Worm (Caenorhabditis elegans) whole organism, L4 larva: ENCODE data around the gene ZK105.8.

Source experiments
- Y105C5A.15 ChIP-seq: fragments of 200-800 bp; sonication (Bioruptor generic); IDR thresholded peaks from 2 replicates; pipeline ENCODE4 v1.3.6; 2022; ENCODE audit warnings: missing genetic modification characterization, missing compliant biosample characterization
- ZK546.5 ChIP-seq, 2 experiments: sonication (generic microtip); optimal IDR thresholded peaks; 2 replicates each; lab custom pipeline; 2017; ENCODE audit warnings: missing biosample characterization in 2 of 2, missing genetic modification characterization in 2 of 2
- aha-1 ChIP-seq: fragments of 150-350 bp; peaks from one replicate; lab custom pipeline; 2014; ENCODE audit warnings: missing biosample characterization, missing genetic modification characterization
- aly-2 ChIP-seq: sonication (generic microtip); optimal IDR thresholded peaks from 2 replicates; lab custom pipeline; 2018; ENCODE audit warnings: missing biosample characterization, missing genetic modification characterization
- ama-1 ChIP-seq: fragments of 150-350 bp; optimal IDR thresholded peaks from 2 replicates; lab custom pipeline; 2014; ENCODE audit warnings: inconsistent platforms, mixed read lengths
- attf-4 ChIP-seq: sonication (generic microtip); optimal IDR thresholded peaks from 3 replicates; lab custom pipeline; 2017; ENCODE audit warnings: missing biosample characterization, missing genetic modification characterization
- ceh-20 ChIP-seq: fragments of 200-800 bp; sonication (Bioruptor generic); IDR thresholded peaks from 2 replicates; pipeline ENCODE4 v1.3.6; 2022; ENCODE audit warnings: missing genetic modification reagents, missing genetic modification characterization, missing compliant biosample characterization
- ceh-28 ChIP-seq: fragments of 150-350 bp; optimal IDR thresholded peaks from 2 replicates; lab custom pipeline; 2014; ENCODE audit warnings: missing biosample characterization, missing genetic modification reagents, missing genetic modification characterization
- ceh-32 ChIP-seq: sonication (generic microtip); optimal IDR thresholded peaks from 2 replicates; lab custom pipeline; 2016; ENCODE audit warnings: mild to moderate bottlenecking, missing genetic modification characterization, missing compliant biosample characterization; ENCODE audit not compliant: poor library complexity
- cey-2 ChIP-seq: sonication (generic microtip); optimal IDR thresholded peaks from 3 replicates; lab custom pipeline; 2017; ENCODE audit warnings: missing genetic modification characterization, mild to moderate bottlenecking, missing compliant biosample characterization, antibody characterized with exemption, borderline replicate concordance; ENCODE audit not compliant: insufficient read depth
- ctbp-1 ChIP-seq: fragments of 200-800 bp; sonication (Bioruptor generic); IDR thresholded peaks from 2 replicates; pipeline ENCODE4 v1.3.6; 2022; ENCODE audit warnings: missing genetic modification reagents, missing genetic modification characterization, missing compliant biosample characterization
- daf-16 ChIP-seq, 3 experiments: sonication (generic microtip); optimal IDR thresholded peaks; 2 replicates each; lab custom pipeline; 2016 to 2017; ENCODE audit warnings: missing genetic modification characterization in 3 of 3, missing genetic modification reagents in 3 of 3, mild to moderate bottlenecking in 2 of 3, missing compliant biosample characterization in 2 of 3, missing biosample characterization in 1 of 3, moderate library complexity in 1 of 3
- dmd-6 ChIP-seq: fragments of 200-800 bp; sonication (Bioruptor generic); IDR thresholded peaks from 2 replicates; pipeline ENCODE4 v1.3.6; 2022; ENCODE audit warnings: missing genetic modification reagents, missing genetic modification characterization, missing compliant biosample characterization
- dmd-9 ChIP-seq: fragments of 200-800 bp; sonication (Bioruptor generic); IDR thresholded peaks from 2 replicates; pipeline ENCODE4 v1.3.6; 2022; ENCODE audit warnings: missing genetic modification reagents, missing genetic modification characterization, missing compliant biosample characterization
- dpl-1 ChIP-seq: fragments of 150-350 bp; optimal IDR thresholded peaks from 2 replicates; lab custom pipeline; 2014; ENCODE audit warnings: missing biosample characterization, missing genetic modification reagents, missing genetic modification characterization
- dve-1 ChIP-seq: sonication (generic microtip); optimal IDR thresholded peaks from 2 replicates; lab custom pipeline; 2017; ENCODE audit warnings: antibody characterized with exemption, mild to moderate bottlenecking, missing genetic modification characterization, missing compliant biosample characterization; ENCODE audit not compliant: insufficient read depth
- gei-8 ChIP-seq: fragments of 200-800 bp; sonication (Bioruptor generic); optimal IDR thresholded peaks from 2 replicates; lab custom pipeline; 2018; ENCODE audit warnings: mild to moderate bottlenecking, missing genetic modification characterization, missing compliant biosample characterization
- hlh-11 ChIP-seq: fragments of 200-800 bp; sonication (Bioruptor generic); optimal IDR thresholded peaks from 2 replicates; lab custom pipeline; 2018; ENCODE audit warnings: mild to moderate bottlenecking, missing genetic modification characterization, missing compliant biosample characterization
- hlh-30 ChIP-seq: sonication (generic microtip); optimal IDR thresholded peaks from 2 replicates; lab custom pipeline; 2017; ENCODE audit warnings: antibody characterized with exemption, mild to moderate bottlenecking, missing genetic modification characterization, missing compliant biosample characterization; ENCODE audit not compliant: insufficient read depth
- hmg-1.1 ChIP-seq: fragments of 200-800 bp; sonication (Bioruptor generic); IDR thresholded peaks from 2 replicates; pipeline ENCODE4 v1.3.6; 2022; ENCODE audit warnings: missing genetic modification reagents, missing genetic modification characterization, missing compliant biosample characterization
- lin-1 ChIP-seq: fragments of 200-800 bp; sonication (Bioruptor generic); IDR thresholded peaks from 2 replicates; pipeline ENCODE4 v1.3.6; 2022; ENCODE audit warnings: missing genetic modification reagents, missing genetic modification characterization, missing compliant biosample characterization
- lin-15B ChIP-seq: fragments of 150-350 bp; sonication (generic microtip); optimal IDR thresholded peaks from 3 replicates; lab custom pipeline; 2014; ENCODE audit warnings: missing biosample characterization, missing genetic modification characterization
- lin-29 ChIP-seq: fragments of 200-800 bp; sonication (Bioruptor generic); IDR thresholded peaks from 2 replicates; pipeline ENCODE4 v1.3.6; 2022; ENCODE audit warnings: missing genetic modification reagents, missing genetic modification characterization, missing compliant biosample characterization
- lin-39 ChIP-seq: fragments of 150-350 bp; optimal IDR thresholded peaks from 2 replicates; lab custom pipeline; 2014; ENCODE audit warnings: missing biosample characterization, missing genetic modification reagents, missing genetic modification characterization
- lir-3 ChIP-seq: sonication (generic microtip); optimal IDR thresholded peaks from 2 replicates; lab custom pipeline; 2016; ENCODE audit warnings: mild to moderate bottlenecking, missing genetic modification characterization, missing compliant biosample characterization
- lsy-2 ChIP-seq, 2 experiments: fragments of 150-350 bp in 1 of 2; sonication (generic microtip) in 1 of 2; optimal IDR thresholded peaks; 2 replicates each; lab custom pipeline; 2014 to 2017; ENCODE audit warnings: missing biosample characterization in 2 of 2, missing genetic modification characterization in 2 of 2
- mep-1 ChIP-seq: fragments of 150-350 bp; sonication (generic microtip); optimal IDR thresholded peaks from 3 replicates; lab custom pipeline; 2014; ENCODE audit warnings: missing biosample characterization, missing genetic modification characterization
- mxl-2 ChIP-seq: fragments of 200-800 bp; sonication (Bioruptor generic); conservative IDR thresholded peaks from 2 replicates; pipeline ENCODE4 v1.3.6; 2022; ENCODE audit warnings: missing genetic modification reagents, missing genetic modification characterization, missing compliant biosample characterization
- nhr-10 ChIP-seq: fragments of 150-350 bp; optimal IDR thresholded peaks from 2 replicates; lab custom pipeline; 2014; ENCODE audit warnings: missing biosample characterization, missing genetic modification characterization
- nhr-28 ChIP-seq: fragments of 150-350 bp; optimal IDR thresholded peaks from 2 replicates; lab custom pipeline; 2014; ENCODE audit warnings: missing biosample characterization, missing genetic modification characterization
- nhr-41 ChIP-seq: fragments of 200-800 bp; sonication (Bioruptor generic); IDR thresholded peaks from 2 replicates; pipeline ENCODE4 v1.3.6; 2022; ENCODE audit warnings: missing genetic modification reagents, missing genetic modification characterization, missing compliant biosample characterization
- nhr-76 ChIP-seq: fragments of 150-350 bp; optimal IDR thresholded peaks from 2 replicates; lab custom pipeline; 2014; ENCODE audit warnings: missing biosample characterization, missing genetic modification characterization
- php-3 ChIP-seq: fragments of 200-800 bp; sonication (Bioruptor generic); IDR thresholded peaks from 2 replicates; pipeline ENCODE4 v1.3.6; 2022; ENCODE audit warnings: missing genetic modification reagents, missing genetic modification characterization, missing compliant biosample characterization
- pqm-1 ChIP-seq: sonication (generic microtip); optimal IDR thresholded peaks from 2 replicates; lab custom pipeline; 2017; ENCODE audit warnings: missing biosample characterization, missing genetic modification characterization
- sdz-12 ChIP-seq: fragments of 200-800 bp; sonication (Bioruptor generic); optimal IDR thresholded peaks from 2 replicates; lab custom pipeline; 2018; ENCODE audit warnings: mild to moderate bottlenecking, missing genetic modification characterization, missing compliant biosample characterization
- set-16 ChIP-seq: fragments of 200-800 bp; sonication (Bioruptor generic); IDR thresholded peaks from 2 replicates; pipeline ENCODE4 v1.3.6; 2022; ENCODE audit warnings: missing genetic modification reagents, missing genetic modification characterization, missing compliant biosample characterization
- skn-1 ChIP-seq: fragments of 150-350 bp; optimal IDR thresholded peaks from 2 replicates; lab custom pipeline; 2014; ENCODE audit warnings: missing biosample characterization, missing genetic modification characterization
- snpc-1.2 ChIP-seq: fragments of 200-800 bp; sonication (Bioruptor generic); IDR thresholded peaks from 2 replicates; pipeline ENCODE4 v1.3.6; 2022; ENCODE audit warnings: missing genetic modification reagents, missing genetic modification characterization, missing compliant biosample characterization
- snpc-4 ChIP-seq: fragments of 150-350 bp; optimal IDR thresholded peaks from 2 replicates; lab custom pipeline; 2014; ENCODE audit warnings: missing biosample characterization, missing genetic modification characterization
- tra-1 ChIP-seq: fragments of 200-800 bp; sonication (Bioruptor generic); IDR thresholded peaks from 2 replicates; pipeline ENCODE4 v1.3.6; 2022; ENCODE audit warnings: missing genetic modification reagents, missing genetic modification characterization, missing compliant biosample characterization
- unc-62 ChIP-seq, 3 experiments: fragments of 150-350 bp in 1 of 3; sonication (generic microtip); optimal IDR thresholded peaks in 2 of 3; peaks in 1 of 3; 1 replicate in 1 of 3; 2 replicates in 2 of 3; lab custom pipeline; 2014 to 2017; ENCODE audit warnings: missing biosample characterization in 3 of 3, missing genetic modification characterization in 3 of 3, missing genetic modification reagents in 3 of 3, missing genotype in 1 of 3
- zfp-2 ChIP-seq: sonication (generic microtip); optimal IDR thresholded peaks from 2 replicates; lab custom pipeline; 2016; ENCODE audit warnings: mild to moderate bottlenecking, missing genetic modification characterization, missing compliant biosample characterization
- zip-11 ChIP-seq: fragments of 200-800 bp; sonication (Bioruptor generic); IDR thresholded peaks from 2 replicates; pipeline ENCODE4 v1.3.6; 2022; ENCODE audit warnings: missing genetic modification characterization, missing compliant biosample characterization
- ztf-11 ChIP-seq: fragments of 150-350 bp; optimal IDR thresholded peaks from 2 replicates; lab custom pipeline; 2014; ENCODE audit warnings: missing biosample characterization, missing genetic modification characterization
- ztf-7 ChIP-seq: fragments of 150-350 bp; optimal IDR thresholded peaks from 2 replicates; lab custom pipeline; 2014; ENCODE audit warnings: missing biosample characterization, missing genetic modification characterization

Gene ZK105.8

ce11 chrV:7759270-7759669 lies 35.0 kb downstream of the ZK105.8 start (continued):
- TF ChIP-seq mep-1 (peak; percentile 63), dmd-6 (GFP tag; lab: Robert Waterston, UW) (peak; percentile 57), nhr-28 (tag; lab: Kevin White, UChicago) (peak; percentile 76), dve-1 (tag; lab: Kevin White, UChicago) (peak; percentile 41), mxl-2 (GFP tag; lab: Robert Waterston, UW) (no peak), ztf-11 (tag; lab: Kevin White, UChicago) (no peak), aly-2 (tag; lab: Kevin White, UChicago) (no peak), ceh-20 (GFP tag; lab: Robert Waterston, UW) (peak; percentile 57; the same call in 1 of the 2 replicates), aha-1 (tag; lab: Kevin White, UChicago) (peak; percentile 92), unc-62 (GFP tag; optimal IDR thresholded peaks at IDR 0.05 in 1 of 2; lab: Kevin White, UChicago) (peak in 1 of 2 experiments; percentile 99), unc-62 (tag; optimal IDR thresholded peaks at IDR 0.05; lab: Kevin White, UChicago) (no peak), gei-8 (GFP tag; lab: Kevin White, UChicago) (no peak), dpl-1 (GFP tag; lab: Kevin White, UChicago) (peak; percentile 17), attf-4 (no peak), daf-16 (GFP tag; optimal IDR thresholded peaks at IDR 0.05; lab: Kevin White, UChicago) (peak in 1 of 2 experiments; percentile 92), daf-16 (tag; optimal IDR thresholded peaks at IDR 0.05; lab: Kevin White, UChicago) (peak; percentile 87)

- no peak for TF ChIP-seq ZK546.5 (tag; optimal IDR thresholded peaks at IDR 0.05; lab: Kevin White, UChicago)
- no peak for TF ChIP-seq lin-29 (GFP tag; lab: Robert Waterston, UW)
- peak; percentile 20 for TF ChIP-seq ztf-7 (tag; lab: Kevin White, UChicago)
- no peak for TF ChIP-seq lir-3 (tag; lab: Kevin White, UChicago)
- TF ChIP-seq tra-1 (GFP tag; lab: Robert Waterston, UW), result no peak
- TF ChIP-seq lin-15B (tag; lab: Kevin White, UChicago), result no peak
- no peak for TF ChIP-seq lsy-2 (tag; optimal IDR thresholded peaks at IDR 0.05; lab: Kevin White, UChicago)
- no peak for TF ChIP-seq daf-16 (GFP tag; optimal IDR thresholded peaks at IDR 0.05; lab: Kevin White, UChicago)
- peak; percentile 64 for TF ChIP-seq daf-16 (tag; optimal IDR thresholded peaks at IDR 0.05; lab: Kevin White, UChicago)
- no peak for TF ChIP-seq hlh-30 (tag; lab: Kevin White, UChicago)
- no peak for TF ChIP-seq gei-8 (GFP tag; lab: Kevin White, UChicago)
- TF ChIP-seq nhr-28 (tag; lab: Kevin White, UChicago), result no peak
- TF ChIP-seq unc-62 (GFP tag; optimal IDR thresholded peaks at IDR 0.05 in 1 of 2; lab: Kevin White, UChicago), result no peak
- TF ChIP-seq unc-62 (tag; optimal IDR thresholded peaks at IDR 0.05; lab: Kevin White, UChicago), result no peak
- TF ChIP-seq lin-39 (tag; lab: Kevin White, UChicago), result no peak
- no peak for TF ChIP-seq snpc-1.2 (GFP tag; lab: Robert Waterston, UW)
- no peak for TF ChIP-seq hmg-1.1
- TF ChIP-seq nhr-41 (GFP tag; lab: Robert Waterston, UW), result no peak
- TF ChIP-seq sdz-12 (GFP tag; lab: Kevin White, UChicago), result no peak
- no peak for TF ChIP-seq ceh-20 (GFP tag; lab: Robert Waterston, UW)
- no peak for TF ChIP-seq mep-1
- no peak for TF ChIP-seq dmd-9 (GFP tag; lab: Robert Waterston, UW)
- TF ChIP-seq php-3, result 0 out of 2 replicates have a peak, but pooled peaks have one; percentile 25
- no peak for TF ChIP-seq Y105C5A.15 (GFP tag; lab: Robert Waterston, UW)
- TF ChIP-seq set-16 (GFP tag; lab: Robert Waterston, UW), result no peak
- TF ChIP-seq zfp-2, result no peak
- peak; percentile 32; the same call in 1 of the 2 replicates for TF ChIP-seq dmd-6 (GFP tag; lab: Robert Waterston, UW)
- no peak for TF ChIP-seq aly-2 (tag; lab: Kevin White, UChicago)
- TF ChIP-seq skn-1, result no peak
- peak; percentile 28 for TF ChIP-seq pqm-1 (tag; lab: Kevin White, UChicago)
- no peak for TF ChIP-seq nhr-76 (tag; lab: Kevin White, UChicago)
- TF ChIP-seq zip-11, result no peak
- no peak for TF ChIP-seq snpc-4
- TF ChIP-seq cey-2 (tag; lab: Kevin White, UChicago), result no peak
- no peak for TF ChIP-seq hlh-11 (tag; lab: Kevin White, UChicago)
- TF ChIP-seq lin-1 (GFP tag; lab: Robert Waterston, UW), result no peak
- TF ChIP-seq ama-1 (lab: Kevin White, UChicago), result no peak
- no peak for TF ChIP-seq ctbp-1 (GFP tag; lab: Robert Waterston, UW)
- no peak for TF ChIP-seq ceh-28
- no peak for TF ChIP-seq ceh-32 (tag; lab: Kevin White, UChicago)
- TF ChIP-seq dve-1 (tag; lab: Kevin White, UChicago), result peak; percentile 13
- TF ChIP-seq nhr-10 (tag; lab: Kevin White, UChicago), result no peak
- TF ChIP-seq aha-1 (tag; lab: Kevin White, UChicago), result no peak
Measured at ce11 chrV:7760174-7760573, 35.9 kb downstream of the ZK105.8 start, which contains the start of gene hint-3. Gene hint-3 (plus strand): TSS chrV:7760474.
